Worm (Caenorhabditis elegans) whole organism, early embryonic: ENCODE data around the gene eri-1.

Experiments used
- hmg-4 ChIP-seq: fragments of 200-800 bp; sonication (Bioruptor generic); optimal IDR thresholded peaks from 2 replicates; lab custom pipeline; 2018; ENCODE audit warnings: mild to moderate bottlenecking, missing genetic modification characterization, missing compliant biosample characterization
- tbx-37 ChIP-seq: fragments of 200-800 bp; sonication (Bioruptor generic); conservative IDR thresholded peaks from 2 replicates; pipeline ENCODE4 v1.3.6; 2022; ENCODE audit warnings: missing genetic modification reagents, missing genetic modification characterization, missing compliant biosample characterization

ce11 chrIV:426597-426996, 6.8 kb upstream of the eri-1 start:
- TF ChIP-seq hmg-4 (GFP tag; lab: Kevin White, UChicago) (no peak), tbx-37 (no peak)
